Worm (Caenorhabditis elegans) whole organism, midembryonic: Measurements from ENCODE around the gene AC3.12.

Source experiments
- T22C8.4 ChIP-seq: fragments of 200-800 bp; sonication (Bioruptor generic); IDR thresholded peaks from 2 replicates; pipeline ENCODE4 v1.3.6; 2022; ENCODE audit warnings: missing genetic modification characterization, missing compliant biosample characterization
- flt-1 ChIP-seq: fragments of 200-800 bp; sonication (Bioruptor generic); IDR thresholded peaks from 2 replicates; pipeline ENCODE4 v1.3.6; 2022; ENCODE audit warnings: missing genetic modification characterization, missing compliant biosample characterization
- tab-1 ChIP-seq: fragments of 200-800 bp; sonication (Bioruptor generic); IDR thresholded peaks from 2 replicates; pipeline ENCODE4 v1.3.6; 2022; ENCODE audit warnings: missing genetic modification characterization, missing compliant biosample characterization

DNA sequence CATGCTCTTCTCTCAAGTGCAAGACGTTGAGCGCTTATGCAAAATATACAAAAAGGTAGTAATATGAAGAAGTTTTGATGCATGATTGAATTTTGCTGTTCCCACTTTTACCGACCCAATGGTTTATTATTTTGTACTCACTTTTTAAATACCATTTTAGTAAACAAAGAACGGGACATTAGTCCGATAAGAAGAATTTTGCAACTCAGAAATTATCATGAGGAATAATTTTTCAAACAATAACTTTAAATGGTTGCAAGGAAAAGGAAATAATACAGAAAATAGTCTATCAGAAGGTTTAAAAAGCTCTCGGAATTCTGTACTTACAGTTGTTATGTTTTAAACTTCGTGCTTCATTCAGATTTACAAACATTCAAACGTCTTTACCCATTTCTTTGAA is 35.4 kb upstream of the AC3.12 start, which contains the start of gene F15H10.9:
- TF ChIP-seq flt-1 (GFP tag; lab: Robert Waterston, UW): no peak
- TF ChIP-seq tab-1 (GFP tag; lab: Robert Waterston, UW): no peak
- no peak for TF ChIP-seq T22C8.4 (GFP tag; lab: Robert Waterston, UW)
